Worm (Caenorhabditis elegans) whole organism, young adult: ENCODE measurements around the gene rrp-8.

Source experiments
- F22D6.2 ChIP-seq: sonication (generic microtip); optimal IDR thresholded peaks from 2 replicates; lab custom pipeline; 2016; ENCODE audit warnings: mild to moderate bottlenecking, missing genetic modification characterization, missing compliant biosample characterization
- Y56A3A.18 ChIP-seq: fragments of 200-800 bp; sonication (Bioruptor generic); IDR thresholded peaks from 2 replicates; pipeline ENCODE4 v1.3.6; 2022; ENCODE audit warnings: missing genetic modification reagents, missing genetic modification characterization, missing compliant biosample characterization
- ama-1 ChIP-seq, 3 experiments: fragments of 150-350 bp in 1 of 3; sonication (generic microtip) in 2 of 3; optimal IDR thresholded peaks; 2 replicates each; lab custom pipeline; 2014 to 2018; ENCODE audit warnings: missing biosample characterization in 2 of 3, missing genetic modification characterization in 2 of 3, missing genetic modification reagents in 2 of 3
- egrh-3 ChIP-seq: fragments of 200-800 bp; sonication (Bioruptor generic); IDR thresholded peaks from 2 replicates; pipeline ENCODE4 v1.3.6; 2022; ENCODE audit warnings: missing genetic modification reagents, missing genetic modification characterization, missing compliant biosample characterization
- ets-4 ChIP-seq: fragments of 200-800 bp; sonication (Bioruptor generic); optimal IDR thresholded peaks from 2 replicates; lab custom pipeline; 2018; ENCODE audit warnings: mild to moderate bottlenecking, missing genetic modification characterization, missing compliant biosample characterization
- hsf-1 ChIP-seq: fragments of 200-800 bp; sonication (Bioruptor generic); IDR thresholded peaks from 2 replicates; pipeline ENCODE4 v1.3.6; 2022; ENCODE audit warnings: missing genetic modification reagents, missing genetic modification characterization, missing compliant biosample characterization
- lin-40 ChIP-seq: sonication (generic microtip); optimal IDR thresholded peaks from 2 replicates; lab custom pipeline; 2016; ENCODE audit warnings: missing genetic modification characterization, mild to moderate bottlenecking, missing compliant biosample characterization, missing genotype, missing genetic modification reagents
- madf-3 ChIP-seq: fragments of 200-800 bp; sonication (Bioruptor generic); IDR thresholded peaks from 2 replicates; pipeline ENCODE4 v1.3.6; 2022; ENCODE audit warnings: missing genetic modification reagents, missing genetic modification characterization, missing compliant biosample characterization
- nhr-90 ChIP-seq: sonication (generic microtip); optimal IDR thresholded peaks from 2 replicates; lab custom pipeline; 2016; ENCODE audit warnings: missing genotype, mild to moderate bottlenecking, missing genetic modification characterization, missing compliant biosample characterization
- sea-2 ChIP-seq: fragments of 200-800 bp; sonication (Bioruptor generic); IDR thresholded peaks from 2 replicates; pipeline ENCODE4 v1.3.6; 2022; ENCODE audit warnings: missing genetic modification characterization, missing compliant biosample characterization
- snpc-1.1 ChIP-seq: sonication (generic microtip); optimal IDR thresholded peaks from 2 replicates; lab custom pipeline; 2017; ENCODE audit warnings: missing genetic modification characterization, mild to moderate bottlenecking, missing compliant biosample characterization, antibody characterized with exemption, moderate library complexity, missing genotype, missing genetic modification reagents; ENCODE audit not compliant: insufficient read depth
- snpc-4 ChIP-seq, 5 experiments: fragments of 150-350 bp in 1 of 5; sonication (generic microtip) in 4 of 5; optimal IDR thresholded peaks; 2 replicates each; lab custom pipeline; 2014 to 2018; ENCODE audit warnings: missing genetic modification characterization in 5 of 5, missing biosample characterization in 3 of 5, antibody characterized with exemption in 2 of 5, mild to moderate bottlenecking in 2 of 5, missing compliant biosample characterization in 2 of 5, missing genotype in 2 of 5, moderate library complexity in 2 of 5, missing genetic modification reagents in 1 of 5

DNA sequence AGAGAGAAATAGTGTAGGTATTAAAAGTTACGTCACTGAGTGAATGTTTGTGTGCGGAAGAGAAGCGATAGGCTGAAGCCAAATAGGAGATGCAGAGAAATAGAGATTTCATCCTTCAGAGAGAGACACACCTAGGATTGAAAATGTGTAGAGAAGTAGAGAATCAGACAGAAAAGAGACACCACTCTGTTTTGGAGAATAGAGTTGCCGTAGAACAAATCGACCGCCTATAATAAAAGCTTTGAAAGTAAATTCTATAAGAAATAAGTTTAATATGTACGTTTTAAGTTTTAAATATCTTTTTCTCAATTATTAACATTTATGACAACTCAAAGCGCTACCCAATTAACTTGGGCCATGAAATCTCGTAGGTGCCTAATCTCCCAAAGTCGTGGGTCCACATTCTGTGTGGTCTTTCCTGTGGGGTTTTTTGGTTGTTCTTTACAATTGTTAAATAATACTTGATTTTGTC is 14.1 kb downstream of the rrp-8 start, which contains the start of gene T07A9.12:
- TF ChIP-seq ama-1 (optimal IDR thresholded peaks at IDR 0.05; lab: Kevin White, UChicago) (no peak), ama-1 (GFP tag; optimal IDR thresholded peaks at IDR 0.05; lab: Kevin White, UChicago) (no peak), Y56A3A.18 (GFP tag; lab: Robert Waterston, UW) (no peak), lin-40 (tag; lab: Kevin White, UChicago) (peak; percentile 72), snpc-4 (GFP tag; optimal IDR thresholded peaks at IDR 0.05; lab: Kevin White, UChicago) (no peak), snpc-4 (tag; optimal IDR thresholded peaks at IDR 0.05; lab: Kevin White, UChicago) (peak in 1 of 4 experiments; percentile 34), hsf-1 (no peak), nhr-90 (tag; lab: Kevin White, UChicago) (no peak), egrh-3 (GFP tag; lab: Robert Waterston, UW) (peak; percentile 21; the same call in 1 of the 2 replicates), F22D6.2 (tag; lab: Kevin White, UChicago) (no peak), ets-4 (GFP tag; lab: Kevin White, UChicago) (no peak), sea-2 (GFP tag; lab: Robert Waterston, UW) (no peak), snpc-1.1 (no peak), madf-3 (no peak)
